Fruit fly (Drosophila melanogaster) whole organism, embryonic: ENCODE measurements around the gene mask.

Experiments used
- Aef1 ChIP-seq: fragments of 200-800 bp; sonication (Bioruptor generic); IDR thresholded peaks from 3 replicates; pipeline ENCODE4 v1.3.6; 2022; ENCODE audit warnings: missing biosample characterization, missing genetic modification characterization
- Asciz ChIP-seq: fragments of 200-800 bp; sonication (Bioruptor generic); optimal IDR thresholded peaks from 2 replicates; lab custom pipeline; 2017; ENCODE audit warnings: missing biosample characterization, mild to moderate bottlenecking, missing genetic modification characterization, missing genetic modification reagents
- Atf6 ChIP-seq: fragments of 200-800 bp; sonication (Bioruptor generic); IDR thresholded peaks from 2 replicates; pipeline ENCODE4 v1.3.6; 2022; ENCODE audit warnings: missing biosample characterization, missing genetic modification characterization
- B-H2 ChIP-seq: fragments of 200-800 bp; sonication (Bioruptor generic); optimal IDR thresholded peaks from 2 replicates; lab custom pipeline; 2018; ENCODE audit warnings: missing biosample characterization, mild to moderate bottlenecking, missing genetic modification characterization
- Bgb ChIP-seq: fragments of 200-800 bp; sonication (Bioruptor generic); IDR thresholded peaks from 2 replicates; pipeline ENCODE4 v1.3.6; 2022; ENCODE audit warnings: missing biosample characterization, missing genetic modification characterization; ENCODE audit not compliant: partially characterized antibody
- CG12942 ChIP-seq: fragments of 200-800 bp; sonication (Bioruptor generic); optimal IDR thresholded peaks from 3 replicates; lab custom pipeline; 2016; ENCODE audit warnings: missing biosample characterization, missing genetic modification characterization
- CG13123 ChIP-seq: fragments of 200-800 bp; sonication (Bioruptor generic); optimal IDR thresholded peaks from 2 replicates; lab custom pipeline; 2016; ENCODE audit warnings: missing biosample characterization, missing genetic modification characterization
- CG13894 ChIP-seq: fragments of 200-800 bp; sonication (Bioruptor generic); optimal IDR thresholded peaks from 3 replicates; lab custom pipeline; 2018; ENCODE audit warnings: missing biosample characterization, mild to moderate bottlenecking, missing genetic modification characterization, moderate library complexity
- CG16813 ChIP-seq: fragments of 200-800 bp; sonication (Bioruptor generic); IDR thresholded peaks from 3 replicates; pipeline ENCODE4 v1.3.6; 2022; ENCODE audit warnings: missing biosample characterization, missing genetic modification characterization; ENCODE audit not compliant: partially characterized antibody
- CG1792 ChIP-seq: fragments of 200-800 bp; sonication (Bioruptor generic); optimal IDR thresholded peaks from 2 replicates; lab custom pipeline; 2016; ENCODE audit warnings: missing biosample characterization, missing genetic modification characterization
- CG18599 ChIP-seq: fragments of 200-800 bp; sonication (Bioruptor generic); optimal IDR thresholded peaks from 3 replicates; lab custom pipeline; 2017; ENCODE audit warnings: missing biosample characterization, missing genetic modification characterization, mild to moderate bottlenecking, moderate library complexity, missing genetic modification reagents
- CG18619 ChIP-seq: fragments of 200-800 bp; sonication (Bioruptor generic); optimal IDR thresholded peaks from 3 replicates; lab custom pipeline; 2017; ENCODE audit warnings: missing biosample characterization, mild to moderate bottlenecking, missing genetic modification characterization
- CG2120 ChIP-seq: fragments of 200-800 bp; sonication (Bioruptor generic); optimal IDR thresholded peaks from 3 replicates; lab custom pipeline; 2016; ENCODE audit warnings: missing biosample characterization, missing genetic modification characterization
- CG2875 ChIP-seq: fragments of 200-800 bp; sonication (Bioruptor generic); optimal IDR thresholded peaks from 2 replicates; lab custom pipeline; 2017; ENCODE audit warnings: missing biosample characterization, mild to moderate bottlenecking, missing genetic modification characterization, missing genetic modification reagents
- CG30431 ChIP-seq: fragments of 200-800 bp; sonication (Bioruptor generic); optimal IDR thresholded peaks from 2 replicates; lab custom pipeline; 2017; ENCODE audit warnings: missing biosample characterization, missing genetic modification characterization
- CG3065 ChIP-seq: fragments of 200-800 bp; sonication (Bioruptor generic); optimal IDR thresholded peaks from 2 replicates; lab custom pipeline; 2016; ENCODE audit warnings: missing biosample characterization, missing genetic modification characterization
- CG32532 ChIP-seq: fragments of 200-800 bp; sonication (Bioruptor generic); IDR thresholded peaks from 2 replicates; pipeline ENCODE4 v1.3.6; 2022; ENCODE audit warnings: missing biosample characterization, missing genetic modification characterization
- CG32767 ChIP-seq: fragments of 200-800 bp; sonication (Bioruptor generic); IDR thresholded peaks from 2 replicates; pipeline ENCODE4 v1.3.6; 2022; ENCODE audit warnings: missing biosample characterization, missing genetic modification characterization
- CG7745 ChIP-seq: fragments of 200-800 bp; sonication (Bioruptor generic); optimal IDR thresholded peaks from 2 replicates; lab custom pipeline; 2018; ENCODE audit warnings: missing biosample characterization, mild to moderate bottlenecking, missing genetic modification characterization, moderate library complexity
- CG8290 ChIP-seq, 3 experiments: fragments of 200-800 bp; sonication (Bioruptor generic); optimal IDR thresholded peaks; 2 replicates each; lab custom pipeline; 2016 to 2019; ENCODE audit warnings: missing biosample characterization in 3 of 3, missing genetic modification characterization in 3 of 3, mild to moderate bottlenecking in 2 of 3, moderate library complexity in 1 of 3
- Ets97D ChIP-seq: fragments of 200-800 bp; sonication (Bioruptor generic); optimal IDR thresholded peaks from 3 replicates; lab custom pipeline; 2016; ENCODE audit warnings: missing biosample characterization, missing genetic modification characterization
- Fer3 ChIP-seq: fragments of 200-800 bp; sonication (Bioruptor generic); optimal IDR thresholded peaks from 2 replicates; lab custom pipeline; 2018; ENCODE audit warnings: missing biosample characterization, mild to moderate bottlenecking, missing genetic modification characterization, moderate library complexity
- HLH3B ChIP-seq: fragments of 200-800 bp; sonication (Bioruptor generic); IDR thresholded peaks from 2 replicates; pipeline ENCODE4 v1.3.6; 2022; ENCODE audit warnings: missing biosample characterization, missing genetic modification characterization
- Hmx ChIP-seq: fragments of 200-800 bp; sonication (Bioruptor generic); optimal IDR thresholded peaks from 2 replicates; lab custom pipeline; 2016; ENCODE audit warnings: missing biosample characterization, missing genetic modification characterization
- Jarid2 ChIP-seq: fragments of 200-800 bp; sonication (Bioruptor generic); optimal IDR thresholded peaks from 3 replicates; lab custom pipeline; 2017; ENCODE audit warnings: mild to moderate bottlenecking, missing biosample characterization, missing genetic modification reagents, missing genetic modification characterization
- Nf-YA ChIP-seq: fragments of 200-800 bp; sonication (Bioruptor generic); IDR thresholded peaks from 2 replicates; pipeline ENCODE4 v1.3.6; 2022; ENCODE audit warnings: missing biosample characterization, missing genetic modification characterization
- Optix ChIP-seq: fragments of 200-800 bp; sonication (Bioruptor generic); IDR thresholded peaks from 3 replicates; pipeline ENCODE4 v1.3.6; 2022; ENCODE audit warnings: missing biosample characterization, missing genetic modification characterization
- Rx ChIP-seq: fragments of 200-800 bp; sonication (Bioruptor generic); IDR thresholded peaks from 2 replicates; pipeline ENCODE4 v1.3.6; 2022; ENCODE audit warnings: missing biosample characterization, missing genetic modification characterization
- Trl ChIP-seq, 3 experiments: fragments of >200 bp in 2 of 3; fragments of 200-800 bp in 1 of 3; sonication (Bioruptor generic) in 1 of 3; optimal IDR thresholded peaks; 2 replicates in 1 of 3; 3 replicates in 2 of 3; lab custom pipeline; 2016 to 2017; ENCODE audit warnings: missing biosample characterization in 1 of 3, missing genetic modification characterization in 1 of 3
- Vsx1 ChIP-seq: fragments of 200-800 bp; sonication (Bioruptor generic); optimal IDR thresholded peaks from 2 replicates; lab custom pipeline; 2017; ENCODE audit warnings: missing biosample characterization, mild to moderate bottlenecking, missing genetic modification characterization, missing genetic modification reagents
- YL-1 ChIP-seq: fragments of 200-800 bp; sonication (Bioruptor generic); optimal IDR thresholded peaks from 3 replicates; lab custom pipeline; 2017; ENCODE audit warnings: missing biosample characterization, mild to moderate bottlenecking, missing genetic modification characterization
- chn ChIP-seq: fragments of 200-800 bp; sonication (Bioruptor generic); optimal IDR thresholded peaks from 2 replicates; lab custom pipeline; 2016; ENCODE audit warnings: missing biosample characterization, missing genetic modification characterization
- gce ChIP-seq: fragments of 200-800 bp; sonication (Bioruptor generic); IDR thresholded peaks from 3 replicates; pipeline ENCODE4 v1.3.6; 2022; ENCODE audit warnings: missing biosample characterization, missing genetic modification characterization
- gro ChIP-seq: fragments of 200-800 bp; sonication (Bioruptor generic); optimal IDR thresholded peaks from 2 replicates; lab custom pipeline; 2016; ENCODE audit warnings: missing biosample characterization, missing genetic modification characterization
- h ChIP-seq: fragments of >200 bp; optimal IDR thresholded peaks from 2 replicates; lab custom pipeline; 2017
- kay ChIP-seq: fragments of 200-800 bp; sonication (Bioruptor generic); optimal IDR thresholded peaks from 2 replicates; lab custom pipeline; 2016; ENCODE audit warnings: missing biosample characterization, missing genetic modification characterization
- kni ChIP-seq: fragments of 200-800 bp; sonication (Bioruptor generic); optimal IDR thresholded peaks from 3 replicates; lab custom pipeline; 2017; ENCODE audit warnings: mild to moderate bottlenecking, missing biosample characterization, missing genetic modification reagents, missing genetic modification characterization
- lmd ChIP-seq: fragments of 200-800 bp; sonication (Bioruptor generic); IDR thresholded peaks from 2 replicates; pipeline ENCODE4 v1.3.6; 2022; ENCODE audit warnings: missing biosample characterization, missing genetic modification characterization
- luna ChIP-seq: fragments of 200-800 bp; sonication (Bioruptor generic); optimal IDR thresholded peaks from 2 replicates; lab custom pipeline; 2016; ENCODE audit warnings: missing biosample characterization, missing genetic modification characterization
- p53 ChIP-seq: fragments of 200-800 bp; sonication (Bioruptor generic); optimal IDR thresholded peaks from 2 replicates; lab custom pipeline; 2016; ENCODE audit warnings: missing biosample characterization, missing genetic modification characterization
- ro ChIP-seq: fragments of 200-800 bp; sonication (Bioruptor generic); IDR thresholded peaks from 2 replicates; pipeline ENCODE4 v1.3.6; 2022; ENCODE audit warnings: missing biosample characterization, missing genetic modification characterization
- run ChIP-seq: fragments of 200-800 bp; sonication (Bioruptor generic); optimal IDR thresholded peaks from 3 replicates; lab custom pipeline; 2018; ENCODE audit warnings: missing biosample characterization, mild to moderate bottlenecking, missing genetic modification characterization
- so ChIP-seq: fragments of 200-800 bp; sonication (Bioruptor generic); IDR thresholded peaks from 3 replicates; pipeline ENCODE4 v1.3.6; 2022; ENCODE audit warnings: missing biosample characterization, missing genetic modification characterization
- stwl ChIP-seq: fragments of 200-800 bp; sonication (Bioruptor generic); optimal IDR thresholded peaks from 3 replicates; lab custom pipeline; 2018; ENCODE audit warnings: missing biosample characterization, mild to moderate bottlenecking, missing genetic modification characterization, moderate library complexity
- tap ChIP-seq: fragments of 200-800 bp; optimal IDR thresholded peaks from 3 replicates; lab custom pipeline; 2019; ENCODE audit warnings: missing biosample characterization, mild to moderate bottlenecking, missing genetic modification characterization, moderate library complexity
- vnd ChIP-seq: fragments of 200-800 bp; sonication (Bioruptor generic); IDR thresholded peaks from 3 replicates; pipeline ENCODE4 v1.3.6; 2022; ENCODE audit warnings: missing biosample characterization, missing genetic modification characterization; ENCODE audit not compliant: partially characterized antibody
- wek ChIP-seq: fragments of 200-800 bp; sonication (Bioruptor generic); optimal IDR thresholded peaks from 3 replicates; lab custom pipeline; 2018; ENCODE audit warnings: missing biosample characterization, mild to moderate bottlenecking, missing genetic modification characterization, moderate library complexity
- wor ChIP-seq: fragments of 200-800 bp; sonication (Bioruptor generic); IDR thresholded peaks from 2 replicates; pipeline ENCODE4 v1.3.6; 2022; ENCODE audit warnings: missing biosample characterization, missing genetic modification characterization
- zen ChIP-seq: fragments of 200-800 bp; sonication (Bioruptor generic); optimal IDR thresholded peaks from 3 replicates; lab custom pipeline; 2018; ENCODE audit warnings: missing biosample characterization, mild to moderate bottlenecking, missing genetic modification characterization, moderate library complexity
- zen2 ChIP-seq: fragments of 200-800 bp; sonication (Bioruptor generic); IDR thresholded peaks from 3 replicates; pipeline ENCODE4 v1.3.6; 2022; ENCODE audit warnings: missing biosample characterization, missing genetic modification characterization; ENCODE audit not compliant: partially characterized antibody

The mask gene

dm6 chr3R:24271071-24271470, 40.7 kb downstream of the mask start, which contains the start of gene jar (continued):
- peak; percentile 11 for TF ChIP-seq CG7745 (tag; lab: Kevin White, UChicago)
- 0 out of 2 replicates have a peak, but pooled peaks have one; percentile 9 for TF ChIP-seq lmd (GFP tag; lab: Robert Waterston, UW)
- peak; percentile 74; the same call in 2 of the 3 replicates for TF ChIP-seq so (GFP tag; lab: Robert Waterston, UW)
- peak; percentile 39 for TF ChIP-seq run (tag; lab: Kevin White, UChicago)
- no peak; the same call in 2 of the 3 replicates for TF ChIP-seq gce (GFP tag; lab: Robert Waterston, UW)
- TF ChIP-seq CG13123 (GFP tag; lab: Kevin White, UChicago) = peak; percentile 3
- TF ChIP-seq h (lab: Kevin White, UChicago) = no peak
- TF ChIP-seq CG30431 (GFP tag; lab: Kevin White, UChicago) = no peak
- TF ChIP-seq CG8290 (GFP tag; optimal IDR thresholded peaks at IDR 0.05; lab: Kevin White, UChicago) = peak; percentile 3
- TF ChIP-seq CG8290 (tag; optimal IDR thresholded peaks at IDR 0.05; lab: Kevin White, UChicago) = peak in 1 of 2 experiments; percentile 80
- TF ChIP-seq Atf6 (GFP tag; lab: Robert Waterston, UW) = peak; percentile 56; the same call in 1 of the 2 replicates
- peak; percentile 99 for TF ChIP-seq Jarid2
- peak; percentile 87 for TF ChIP-seq zen2 (GFP tag; lab: Robert Waterston, UW)
- TF ChIP-seq zen (tag; lab: Kevin White, UChicago) = peak; percentile 27
- TF ChIP-seq CG2875 (GFP tag; lab: Kevin White, UChicago) = no peak
- no peak for TF ChIP-seq Trl (optimal IDR thresholded peaks at IDR 0.05; lab: Kevin White, UChicago)
- TF ChIP-seq Trl (GFP tag; optimal IDR thresholded peaks at IDR 0.05; lab: Kevin White, UChicago) = no peak
- TF ChIP-seq Vsx1 = peak; percentile 12
- TF ChIP-seq CG32532 (GFP tag; lab: Robert Waterston, UW) = peak; percentile 49; the same call in 1 of the 2 replicates
- peak; percentile 69 for TF ChIP-seq B-H2
- TF ChIP-seq luna (GFP tag; lab: Kevin White, UChicago) = no peak
- no peak for TF ChIP-seq Hmx
- TF ChIP-seq vnd (GFP tag; lab: Robert Waterston, UW) = peak; percentile 74
- TF ChIP-seq CG3065 (GFP tag; lab: Kevin White, UChicago) = no peak
- peak; percentile 35 for TF ChIP-seq stwl
- no peak for TF ChIP-seq wor (GFP tag; lab: Robert Waterston, UW)
- TF ChIP-seq YL-1 (GFP tag; lab: Kevin White, UChicago) = peak; percentile 15
- TF ChIP-seq ro (GFP tag; lab: Robert Waterston, UW) = no peak
- peak; percentile 75 for TF ChIP-seq Ets97D (GFP tag; lab: Kevin White, UChicago)
- TF ChIP-seq Fer3 = peak; percentile 1
- TF ChIP-seq CG1792 = no peak
- TF ChIP-seq CG2120 (GFP tag; lab: Kevin White, UChicago) = peak; percentile 11
- no peak for TF ChIP-seq tap (tag; lab: Kevin White, UChicago)
- peak; percentile 62 for TF ChIP-seq kni (GFP tag; lab: Kevin White, UChicago)
- peak; percentile 9; the same call in 1 of the 2 replicates for TF ChIP-seq HLH3B (GFP tag; lab: Robert Waterston, UW)
- no peak for TF ChIP-seq Rx
- no peak; the same call in 2 of the 3 replicates for TF ChIP-seq Optix (GFP tag; lab: Robert Waterston, UW)
- peak; percentile 65 for TF ChIP-seq wek (GFP tag; lab: Kevin White, UChicago)
- no peak for TF ChIP-seq CG32767 (GFP tag; lab: Robert Waterston, UW)
- peak; percentile 45 for TF ChIP-seq Asciz (GFP tag; lab: Kevin White, UChicago)
- TF ChIP-seq kay (GFP tag; lab: Kevin White, UChicago) = no peak
- peak; percentile 21 for TF ChIP-seq chn (GFP tag; lab: Kevin White, UChicago)
- TF ChIP-seq gro = peak; percentile 32
- no peak for TF ChIP-seq CG12942 (GFP tag; lab: Kevin White, UChicago)
- peak; percentile 1 for TF ChIP-seq CG18599
- TF ChIP-seq p53 (GFP tag; lab: Kevin White, UChicago) = no peak
- peak; percentile 77 for TF ChIP-seq CG13894
- no peak for TF ChIP-seq Nf-YA (GFP tag; lab: Robert Waterston, UW)
- TF ChIP-seq Bgb (GFP tag; lab: Robert Waterston, UW) = peak; percentile 97
- peak; percentile 86 for TF ChIP-seq Aef1
- peak; percentile 85 for TF ChIP-seq CG16813
- no peak for TF ChIP-seq CG18619 (GFP tag; lab: Kevin White, UChicago)
